Worm (Caenorhabditis elegans): ENCODE measurements around the gene hpo-40.
A peak's percentile ranks its signal among the peaks of the same experiment; 100 is the strongest.

hpo-40 gene

ce11 chrV:10244018-10244720, 31.4 kb downstream of the hpo-40 start:
- no peak for TF ChIP-seq Y95B8A.8 (GFP tag; IDR thresholded peaks at IDR 0.05)
- peak; percentile 61 for TF ChIP-seq nhr-80 (tag; optimal IDR thresholded peaks at IDR 0.05)

DNA sequence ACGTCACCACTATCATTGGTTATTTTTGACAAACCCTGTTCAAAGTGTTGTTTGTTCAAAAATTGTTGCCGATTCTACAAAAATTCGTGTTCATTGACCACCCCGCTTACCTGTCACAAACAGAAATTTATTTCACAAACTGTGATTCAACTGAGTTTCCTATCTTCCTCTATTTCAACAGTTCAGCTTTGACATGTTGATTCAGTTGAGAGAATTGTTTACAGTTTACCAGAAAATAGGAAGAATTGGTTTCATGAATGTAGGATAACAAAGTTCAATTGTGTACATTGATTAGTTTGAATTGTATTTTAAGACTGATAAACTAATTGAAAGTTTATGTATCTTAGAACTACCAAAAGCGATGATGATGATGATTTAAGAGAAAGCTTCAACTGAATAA, 32.9 kb downstream of the hpo-40 start:
- TF ChIP-seq fkh-3 (tag; optimal IDR thresholded peaks at IDR 0.05): no peak
- no peak for TF ChIP-seq cebp-1 (GFP tag; IDR thresholded peaks at IDR 0.05)
- peak; percentile 34 for TF ChIP-seq cebp-1 (tag; optimal IDR thresholded peaks at IDR 0.05)
- TF ChIP-seq unc-62 (GFP tag; optimal IDR thresholded peaks at IDR 0.05): peak; percentile 91

ce11 chrV:10246443-10246885, 33.7 kb downstream of the hpo-40 start:
- TF ChIP-seq bed-2 (GFP tag; IDR thresholded peaks at IDR 0.05): no peak
- no peak for TF ChIP-seq F49E8.2 (tag; optimal IDR thresholded peaks at IDR 0.05; ENCODE audit: insufficient read depth)
- TF ChIP-seq aptf-2 (GFP tag; conservative IDR thresholded peaks at IDR 0.05): no peak
- no peak for TF ChIP-seq hlh-12 (tag; optimal IDR thresholded peaks at IDR 0.05)
- TF ChIP-seq ztf-25 (GFP tag; IDR thresholded peaks at IDR 0.05): no peak
- no peak for TF ChIP-seq F37B4.10 (GFP tag; IDR thresholded peaks at IDR 0.05)
- peak; percentile 46 for TF ChIP-seq ceh-91 (GFP tag; IDR thresholded peaks at IDR 0.05)
- TF ChIP-seq lsy-27 (tag; optimal IDR thresholded peaks at IDR 0.05; ENCODE audit: borderline replicate concordance, insufficient read depth): no peak
- TF ChIP-seq rcor-1 (GFP tag; IDR thresholded peaks at IDR 0.05): no peak
- no peak for TF ChIP-seq snpc-1.1 (tag; optimal IDR thresholded peaks at IDR 0.05; ENCODE audit: insufficient read depth)
- TF ChIP-seq hmg-1.2 (GFP tag; IDR thresholded peaks at IDR 0.05): peak; percentile 24; the same call in 1 of the 2 replicates
- TF ChIP-seq somi-1 (GFP tag; optimal IDR thresholded peaks at IDR 0.05): peak; percentile 45
- no peak for TF ChIP-seq C17E4.6 (GFP tag; IDR thresholded peaks at IDR 0.05)
- no peak for TF ChIP-seq Y53F4B.3 (GFP tag; IDR thresholded peaks at IDR 0.05)
- TF ChIP-seq tbx-9 (tag; optimal IDR thresholded peaks at IDR 0.05; ENCODE audit: borderline replicate concordance): no peak
- no peak for TF ChIP-seq ekl-4 (GFP tag; IDR thresholded peaks at IDR 0.05)
- no peak for TF ChIP-seq him-1 (tag; optimal IDR thresholded peaks at IDR 0.05)
- TF ChIP-seq attf-6 (GFP tag; IDR thresholded peaks at IDR 0.05): no peak
- TF ChIP-seq tbp1 (GFP tag; optimal IDR thresholded peaks at IDR 0.05): no peak
- TF ChIP-seq nfya-1 (tag; optimal IDR thresholded peaks at IDR 0.05; ENCODE audit: borderline replicate concordance, insufficient read depth): no peak
- TF ChIP-seq gei-17 (GFP tag; optimal IDR thresholded peaks at IDR 0.05): no peak
- no peak for TF ChIP-seq ets-4 (GFP tag; optimal IDR thresholded peaks at IDR 0.05)
- no peak for TF ChIP-seq egl-18 (GFP tag; IDR thresholded peaks at IDR 0.05)
- no peak for TF ChIP-seq F10E7.11 (tag; optimal IDR thresholded peaks at IDR 0.05)
- no peak for TF ChIP-seq ztf-6 (GFP tag; IDR thresholded peaks at IDR 0.05)
- TF ChIP-seq K11D2.4 (GFP tag; IDR thresholded peaks at IDR 0.05): 0 out of 2 replicates have a peak, but pooled peaks have one; percentile 52
- no peak for TF ChIP-seq Y79H2A.3 (GFP tag; conservative IDR thresholded peaks at IDR 0.05)
- TF ChIP-seq lsl-1 (GFP tag; optimal IDR thresholded peaks at IDR 0.05): peak; percentile 5
- TF ChIP-seq pbrm-1 (GFP tag; IDR thresholded peaks at IDR 0.05): no peak
- TF ChIP-seq nhr-90 (tag; optimal IDR thresholded peaks at IDR 0.05): no peak
- no peak for TF ChIP-seq F57C9.4 (tag; optimal IDR thresholded peaks at IDR 0.05)
- no peak for TF ChIP-seq zim-3 (tag; optimal IDR thresholded peaks at IDR 0.05)
- TF ChIP-seq aptf-3 (GFP tag; IDR thresholded peaks at IDR 0.05): no peak
- no peak for TF ChIP-seq mel-28 (tag; optimal IDR thresholded peaks at IDR 0.05; ENCODE audit: borderline replicate concordance)
- TF ChIP-seq Y56A3A.18 (GFP tag; IDR thresholded peaks at IDR 0.05): no peak
- TF ChIP-seq xnd-1 (tag; optimal IDR thresholded peaks at IDR 0.05): peak; percentile 1
- TF ChIP-seq lin-54 (GFP tag; optimal IDR thresholded peaks at IDR 0.05): peak; percentile 59
- TF ChIP-seq nhr-27 (tag; optimal IDR thresholded peaks at IDR 0.05): no peak
- TF ChIP-seq dpl-1 (GFP tag; optimal IDR thresholded peaks at IDR 0.05): peak; percentile 19

All from whole organism, young adult.